Worm (Caenorhabditis elegans): Measurements from ENCODE around the gene F38A1.8.

The F38A1.8 gene

DNA sequence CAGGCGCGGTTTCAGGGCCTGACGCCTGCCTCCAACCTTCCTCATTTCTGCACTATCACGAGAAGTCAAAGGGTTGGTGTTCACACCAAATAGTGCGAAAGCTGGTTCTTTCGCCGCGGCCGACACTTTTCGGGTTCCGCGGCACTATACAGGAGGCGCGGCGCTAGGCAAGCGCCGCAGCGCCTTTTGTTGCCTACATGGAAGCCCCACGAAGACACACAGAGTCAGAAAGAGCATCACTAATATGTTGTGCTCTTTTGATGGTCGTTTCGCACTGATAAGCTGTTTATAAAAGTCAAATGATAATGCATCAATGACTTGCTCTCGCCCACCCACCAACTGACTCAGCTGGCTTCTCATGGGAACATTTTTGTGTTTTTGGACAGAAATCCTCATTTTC, 27.8 kb downstream of the F38A1.8 start:
- no peak for TF ChIP-seq ceh-82 (tag; optimal IDR thresholded peaks at IDR 0.05)
- peak; percentile 42 for TF ChIP-seq elt-2 (tag; optimal IDR thresholded peaks at IDR 0.05)
- TF ChIP-seq skn-1 (tag; optimal IDR thresholded peaks at IDR 0.05) = no peak
- peak; percentile 52 for TF ChIP-seq snpc-4 (tag; optimal IDR thresholded peaks at IDR 0.05)
- no peak for TF ChIP-seq efl-1 (optimal IDR thresholded peaks at IDR 0.05)
- peak in 1 of 2 experiments; percentile 27 for TF ChIP-seq efl-1 (GFP tag; optimal IDR thresholded peaks at IDR 0.05 in 1 of 2)
- no peak for TF ChIP-seq xbp-1 (tag; optimal IDR thresholded peaks at IDR 0.05)

DNA sequence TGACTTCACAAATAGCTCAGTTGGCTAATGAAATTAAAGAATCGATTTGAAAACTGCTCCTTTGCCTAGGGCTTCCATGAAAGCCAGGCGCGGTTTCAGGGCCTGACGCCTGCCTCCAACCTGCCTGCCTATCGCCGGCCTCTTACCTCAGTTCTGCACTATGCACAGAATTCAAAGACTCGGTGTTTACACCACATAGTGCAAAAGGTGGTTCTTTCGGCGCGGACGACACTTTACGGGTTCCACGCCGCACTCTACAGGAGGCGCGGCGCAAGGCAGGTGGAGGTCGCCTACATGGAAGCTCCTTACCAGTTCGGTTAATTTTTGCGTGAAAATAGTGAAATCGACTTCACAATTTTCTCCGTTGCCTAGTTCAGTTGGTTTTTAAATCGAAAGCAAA, 29.8 kb downstream of the F38A1.8 start:
- TF ChIP-seq dpl-1 (GFP tag; optimal IDR thresholded peaks at IDR 0.05) (no peak), pqm-1 (tag; optimal IDR thresholded peaks at IDR 0.05) (no peak), nhr-12 (tag; optimal IDR thresholded peaks at IDR 0.05) (no peak), nhr-11 (tag; optimal IDR thresholded peaks at IDR 0.05) (no peak), grh-1 (GFP tag; IDR thresholded peaks at IDR 0.05) (no peak), egl-13 (tag; optimal IDR thresholded peaks at IDR 0.05) (no peak), elt-2 (tag; optimal IDR thresholded peaks at IDR 0.05) (no peak), irx-1 (tag; optimal IDR thresholded peaks at IDR 0.05) (no peak), Y116A8C.19 (tag; optimal IDR thresholded peaks at IDR 0.05; ENCODE audit: borderline replicate concordance) (no peak), elt-3 (tag; optimal IDR thresholded peaks at IDR 0.05) (no peak), sup-37 (GFP tag; optimal IDR thresholded peaks at IDR 0.05) (no peak), lir-3 (tag; optimal IDR thresholded peaks at IDR 0.05; ENCODE audit: poor library complexity) (no peak), sptf-1 (tag; optimal IDR thresholded peaks at IDR 0.05) (no peak)

DNA sequence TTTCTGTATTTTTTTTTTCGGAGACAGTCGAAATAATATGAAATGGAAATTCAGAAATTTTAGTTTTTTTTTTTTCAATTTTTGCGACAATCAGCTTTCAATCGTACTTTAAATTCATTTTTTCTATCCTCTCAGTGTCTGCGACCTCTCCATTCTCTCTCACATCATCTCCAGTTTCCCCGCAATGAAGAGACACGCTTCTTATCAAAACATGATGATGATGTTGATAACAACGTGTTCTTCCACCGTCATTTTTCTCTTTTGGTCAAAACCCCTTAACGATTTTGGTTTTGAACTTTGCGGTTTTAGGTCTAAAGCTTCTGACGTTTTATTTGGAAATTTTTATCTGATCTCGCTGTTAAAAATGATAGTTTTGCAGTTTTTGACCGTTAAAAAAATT, 30.3 kb downstream of the F38A1.8 start:
- TF ChIP-seq elt-3 (tag; optimal IDR thresholded peaks at IDR 0.05) (peak in 1 of 6 experiments; percentile 64), ceh-8 (GFP tag; optimal IDR thresholded peaks at IDR 0.05) (no peak), blmp-1 (tag; optimal IDR thresholded peaks at IDR 0.05) (peak; percentile 50), swsn-7 (tag; optimal IDR thresholded peaks at IDR 0.05) (no peak), snpc-4 (tag; optimal IDR thresholded peaks at IDR 0.05) (no peak), lin-13 (GFP tag; optimal IDR thresholded peaks at IDR 0.05) (no peak), fkh-10 (GFP tag; optimal IDR thresholded peaks at IDR 0.05) (no peak)

DNA sequence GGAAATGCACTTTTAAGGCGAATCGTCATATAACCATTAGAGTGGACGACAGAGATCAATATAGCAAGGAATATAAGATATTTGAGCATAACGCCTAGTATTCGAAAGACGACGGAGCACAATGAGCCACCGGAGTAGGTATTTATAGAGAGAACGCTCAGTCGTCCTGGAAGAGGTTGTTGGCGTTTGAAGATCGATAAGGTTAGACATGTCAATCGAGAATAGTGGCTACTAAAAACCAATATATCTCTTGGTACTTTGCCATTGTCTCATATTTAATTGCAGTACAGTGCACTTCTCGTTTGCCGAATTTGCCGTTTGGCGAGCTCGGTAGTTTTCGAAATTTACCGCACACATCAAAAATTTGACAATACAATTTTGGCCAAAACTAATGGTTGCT, 31.7 kb downstream of the F38A1.8 start, which contains the start of gene dsl-1:
Gene dsl-1, minus strand, starts transcription at position 101 of the 400 bp plus-strand sequence.
- no peak for TF ChIP-seq nhr-19 (GFP tag; conservative IDR thresholded peaks at IDR 0.05)
- no peak for TF ChIP-seq fkh-10 (GFP tag; optimal IDR thresholded peaks at IDR 0.05)
- TF ChIP-seq nhr-12 (tag; optimal IDR thresholded peaks at IDR 0.05) = no peak
- no peak for TF ChIP-seq hpl-2 (GFP tag; optimal IDR thresholded peaks at IDR 0.05)
- no peak for TF ChIP-seq dpl-1 (GFP tag; optimal IDR thresholded peaks at IDR 0.05)
- TF ChIP-seq efl-3 (GFP tag; optimal IDR thresholded peaks at IDR 0.05) = no peak
- TF ChIP-seq dsc-1 (tag; optimal IDR thresholded peaks at IDR 0.05) = no peak
- TF ChIP-seq skn-1 (tag; optimal IDR thresholded peaks at IDR 0.05) = no peak
- no peak for TF ChIP-seq egl-13 (tag; optimal IDR thresholded peaks at IDR 0.05)
- no peak for TF ChIP-seq lin-14 (GFP tag; optimal IDR thresholded peaks at IDR 0.05)
- no peak for TF ChIP-seq hlh-17 (GFP tag; optimal IDR thresholded peaks at IDR 0.05; ENCODE audit: borderline replicate concordance)
- no peak for TF ChIP-seq unc-62 (GFP tag; optimal IDR thresholded peaks at IDR 0.05)
- TF ChIP-seq nhr-84 (tag; optimal IDR thresholded peaks at IDR 0.05) = no peak

DNA sequence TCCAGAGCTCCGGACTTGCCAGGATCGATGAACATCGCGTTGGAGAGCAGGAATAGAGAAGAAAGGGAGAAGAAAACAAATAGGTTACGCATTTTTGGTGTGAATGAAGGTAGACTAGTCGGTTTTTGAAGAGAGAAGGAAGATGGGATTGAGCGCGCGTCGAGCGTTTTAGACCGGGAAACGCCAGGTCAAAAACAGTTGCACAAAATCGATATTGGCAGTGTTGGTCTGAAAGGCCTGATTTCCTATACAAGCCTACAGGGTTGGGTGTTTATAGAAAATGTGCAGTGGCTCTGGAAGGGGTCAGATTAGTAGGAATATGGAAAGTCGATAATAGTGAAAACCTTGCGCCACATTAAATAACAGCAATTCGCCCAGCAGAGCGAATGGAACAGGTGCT, 34.8 kb downstream of the F38A1.8 start, which contains the start of gene dsl-2:
Gene dsl-2, minus strand, starts transcription at position 101 of the 400 bp plus-strand sequence.
- TF ChIP-seq ama-1 (optimal IDR thresholded peaks at IDR 0.05) (no peak), nhr-85 (tag) (peak; percentile 6)
